Worm (Caenorhabditis elegans) whole organism, L1 larva: Measurements from ENCODE around the gene bcl-7.
A peak's percentile ranks its signal among the peaks of the same experiment; 100 is the strongest.

Source experiments
- C16A3.4 ChIP-seq: fragments of 150-350 bp; optimal IDR thresholded peaks from 2 replicates; lab custom pipeline; 2014; ENCODE audit warnings: missing biosample characterization, missing genetic modification characterization
- C34B4.2 ChIP-seq: sonication (generic microtip); optimal IDR thresholded peaks from 2 replicates; lab custom pipeline; 2017; ENCODE audit warnings: mild to moderate bottlenecking, missing genetic modification characterization, missing compliant biosample characterization
- F16B12.6 ChIP-seq: fragments of 150-350 bp; optimal IDR thresholded peaks from 2 replicates; lab custom pipeline; 2014; ENCODE audit warnings: missing biosample characterization, missing genetic modification characterization
- Y116A8C.19 ChIP-seq: sonication (generic microtip); optimal IDR thresholded peaks from 2 replicates; lab custom pipeline; 2016; ENCODE audit warnings: missing compliant biosample characterization, missing genetic modification characterization, borderline replicate concordance
- aha-1 ChIP-seq: fragments of 150-350 bp; optimal IDR thresholded peaks from 2 replicates; lab custom pipeline; 2014; ENCODE audit warnings: missing biosample characterization, missing genetic modification characterization
- alr-1 ChIP-seq: fragments of 200-800 bp; sonication (Bioruptor generic); optimal IDR thresholded peaks from 2 replicates; lab custom pipeline; 2018; ENCODE audit warnings: borderline replicate concordance, mild to moderate bottlenecking, missing genetic modification characterization, missing compliant biosample characterization
- aly-2 ChIP-seq: fragments of 150-350 bp; optimal IDR thresholded peaks from 2 replicates; lab custom pipeline; 2014; ENCODE audit warnings: missing biosample characterization, missing genetic modification characterization
- ceh-8 ChIP-seq: fragments of 200-800 bp; sonication (Bioruptor generic); optimal IDR thresholded peaks from 2 replicates; lab custom pipeline; 2018; ENCODE audit warnings: mild to moderate bottlenecking, missing genetic modification characterization, moderate library complexity, missing compliant biosample characterization
- ceh-88 ChIP-seq: fragments of 200-800 bp; sonication (Bioruptor generic); IDR thresholded peaks from 2 replicates; pipeline ENCODE4 v1.3.6; 2022; ENCODE audit warnings: missing genetic modification characterization, missing compliant biosample characterization
- efl-1 ChIP-seq, 4 experiments: fragments of 150-350 bp; optimal IDR thresholded peaks in 3 of 4; peaks in 1 of 4; 1 replicate in 1 of 4; 2 replicates in 3 of 4; lab custom pipeline; 2014; ENCODE audit warnings: missing biosample characterization in 2 of 4, missing genetic modification characterization in 2 of 4, missing genetic modification reagents in 2 of 4
- egl-27 ChIP-seq, 2 experiments: fragments of 150-350 bp in 1 of 2; sonication (generic microtip); optimal IDR thresholded peaks; 3 replicates each; lab custom pipeline; 2017 to 2018; ENCODE audit warnings: missing biosample characterization in 2 of 2, missing genetic modification characterization in 2 of 2, missing genetic modification reagents in 2 of 2
- elt-2 ChIP-seq: sonication (generic microtip); optimal IDR thresholded peaks from 2 replicates; lab custom pipeline; 2016; ENCODE audit warnings: missing genetic modification characterization, mild to moderate bottlenecking, inconsistent platforms, missing compliant biosample characterization, missing genetic modification reagents
- ets-5 ChIP-seq: fragments of 200-800 bp; sonication (Bioruptor generic); IDR thresholded peaks from 2 replicates; pipeline ENCODE4 v1.3.6; 2022; ENCODE audit warnings: missing genetic modification characterization, missing compliant biosample characterization
- fkh-8 ChIP-seq: sonication (generic microtip); optimal IDR thresholded peaks from 2 replicates; lab custom pipeline; 2016; ENCODE audit warnings: mild to moderate bottlenecking, missing genetic modification characterization, missing compliant biosample characterization
- fos-1 ChIP-seq: fragments of 150-350 bp; optimal IDR thresholded peaks from 2 replicates; lab custom pipeline; 2014; ENCODE audit warnings: missing biosample characterization, missing genetic modification characterization
- grh-1 ChIP-seq: fragments of 200-800 bp; sonication (Bioruptor generic); IDR thresholded peaks from 2 replicates; pipeline ENCODE4 v1.3.6; 2022; ENCODE audit warnings: missing genetic modification reagents, missing genetic modification characterization, missing compliant biosample characterization
- hlh-17 ChIP-seq: fragments of 200-800 bp; sonication (Bioruptor generic); optimal IDR thresholded peaks from 2 replicates; lab custom pipeline; 2018; ENCODE audit warnings: missing genetic modification characterization, mild to moderate bottlenecking, missing compliant biosample characterization, moderate library complexity, borderline replicate concordance
- hlh-4 ChIP-seq: sonication (generic microtip); optimal IDR thresholded peaks from 2 replicates; lab custom pipeline; 2016; ENCODE audit warnings: mild to moderate bottlenecking, missing genetic modification characterization, missing compliant biosample characterization
- hpl-2 ChIP-seq: fragments of 150-350 bp; optimal IDR thresholded peaks from 2 replicates; lab custom pipeline; 2014; ENCODE audit warnings: missing biosample characterization, missing genetic modification reagents, missing genetic modification characterization
- isw-1 ChIP-seq: fragments of 200-800 bp; sonication (Bioruptor generic); IDR thresholded peaks from 2 replicates; pipeline ENCODE4 v1.3.6; 2022; ENCODE audit warnings: missing genetic modification characterization, missing compliant biosample characterization
- jun-1 ChIP-seq: fragments of 150-350 bp; optimal IDR thresholded peaks from 2 replicates; lab custom pipeline; 2014; ENCODE audit warnings: missing biosample characterization, missing genetic modification reagents, missing genetic modification characterization
- lin-14 ChIP-seq: fragments of 200-800 bp; sonication (Bioruptor generic); optimal IDR thresholded peaks from 2 replicates; lab custom pipeline; 2018; ENCODE audit warnings: mild to moderate bottlenecking, missing genetic modification characterization, moderate library complexity, missing compliant biosample characterization
- lin-15B ChIP-seq: fragments of 150-350 bp; sonication (generic microtip); optimal IDR thresholded peaks from 3 replicates; lab custom pipeline; 2014; ENCODE audit warnings: missing biosample characterization, missing genetic modification characterization
- lin-35 ChIP-seq, 2 experiments: fragments of 150-350 bp; optimal IDR thresholded peaks; 2 replicates each; lab custom pipeline; 2014; ENCODE audit warnings: missing biosample characterization in 2 of 2, missing genetic modification characterization in 2 of 2, missing genetic modification reagents in 2 of 2
- mep-1 ChIP-seq: fragments of 150-350 bp; optimal IDR thresholded peaks from 2 replicates; lab custom pipeline; 2014; ENCODE audit warnings: missing biosample characterization, missing genetic modification characterization
- nhr-12 ChIP-seq: sonication (generic microtip); optimal IDR thresholded peaks from 2 replicates; lab custom pipeline; 2017; ENCODE audit warnings: missing biosample characterization, missing genetic modification characterization
- nhr-28 ChIP-seq: fragments of 150-350 bp; optimal IDR thresholded peaks from 2 replicates; lab custom pipeline; 2014; ENCODE audit warnings: missing biosample characterization, missing genetic modification characterization
- nhr-47 ChIP-seq: sonication (generic microtip); optimal IDR thresholded peaks from 2 replicates; lab custom pipeline; 2016; ENCODE audit warnings: mild to moderate bottlenecking, missing genetic modification characterization, moderate library complexity, missing compliant biosample characterization
- nhr-71 ChIP-seq: sonication (generic microtip); optimal IDR thresholded peaks from 2 replicates; lab custom pipeline; 2016; ENCODE audit warnings: mild to moderate bottlenecking, missing genetic modification characterization, moderate library complexity, missing compliant biosample characterization
- nhr-84 ChIP-seq: sonication (generic microtip); optimal IDR thresholded peaks from 2 replicates; lab custom pipeline; 2017; ENCODE audit warnings: missing biosample characterization, missing genetic modification characterization
- nhr-85 ChIP-seq: sonication (generic microtip); peaks from one replicate; lab custom pipeline; 2016; ENCODE audit warnings: missing genetic modification characterization, inconsistent platforms, missing compliant biosample characterization
- pag-3 ChIP-seq: sonication (generic microtip); optimal IDR thresholded peaks from 2 replicates; lab custom pipeline; 2017; ENCODE audit warnings: missing genetic modification characterization, mild to moderate bottlenecking, missing compliant biosample characterization, antibody characterized with exemption, borderline replicate concordance; ENCODE audit not compliant: insufficient read depth
- pax-3 ChIP-seq: fragments of 200-800 bp; sonication (Bioruptor generic); optimal IDR thresholded peaks from 2 replicates; lab custom pipeline; 2018; ENCODE audit warnings: mild to moderate bottlenecking, missing genetic modification characterization, moderate library complexity, missing compliant biosample characterization
- skn-1 ChIP-seq: fragments of 150-350 bp; optimal IDR thresholded peaks from 2 replicates; lab custom pipeline; 2014; ENCODE audit warnings: missing biosample characterization, missing genetic modification characterization
- snpc-4 ChIP-seq: fragments of 150-350 bp; optimal IDR thresholded peaks from 2 replicates; lab custom pipeline; 2014; ENCODE audit warnings: missing biosample characterization, missing genetic modification characterization
- snu-23 ChIP-seq: sonication (generic microtip); optimal IDR thresholded peaks from 2 replicates; lab custom pipeline; 2016; ENCODE audit warnings: missing genetic modification characterization, missing compliant biosample characterization
- sox-4 ChIP-seq: sonication (generic microtip); optimal IDR thresholded peaks from 2 replicates; lab custom pipeline; 2016; ENCODE audit warnings: missing genetic modification characterization, missing compliant biosample characterization
- sptf-1 ChIP-seq: fragments of 150-350 bp; optimal IDR thresholded peaks from 2 replicates; lab custom pipeline; 2014; ENCODE audit warnings: missing biosample characterization, missing genetic modification characterization
- sup-37 ChIP-seq: fragments of 200-800 bp; sonication (Bioruptor generic); optimal IDR thresholded peaks from 2 replicates; lab custom pipeline; 2018; ENCODE audit warnings: mild to moderate bottlenecking, missing genetic modification characterization, missing compliant biosample characterization
- tbx-2 ChIP-seq: sonication (generic microtip); optimal IDR thresholded peaks from 2 replicates; lab custom pipeline; 2016; ENCODE audit warnings: missing genetic modification characterization, missing compliant biosample characterization
- unc-130 ChIP-seq: fragments of 150-350 bp; optimal IDR thresholded peaks from 2 replicates; lab custom pipeline; 2017; ENCODE audit warnings: missing biosample characterization, missing genetic modification characterization, inconsistent platforms
- unc-30 ChIP-seq: sonication (generic microtip); optimal IDR thresholded peaks from 2 replicates; lab custom pipeline; 2017; ENCODE audit warnings: missing biosample characterization, missing genetic modification characterization
- unc-62 ChIP-seq: fragments of 150-350 bp; optimal IDR thresholded peaks from 2 replicates; lab custom pipeline; 2014; ENCODE audit warnings: missing biosample characterization, missing genetic modification reagents, missing genetic modification characterization
- unc-98 ChIP-seq: fragments of 200-800 bp; sonication (Bioruptor generic); IDR thresholded peaks from 2 replicates; pipeline ENCODE4 v1.3.6; 2022; ENCODE audit warnings: missing genetic modification characterization, missing compliant biosample characterization
- vab-15 ChIP-seq: sonication (generic microtip); optimal IDR thresholded peaks from 2 replicates; lab custom pipeline; 2017; ENCODE audit warnings: missing genotype, mild to moderate bottlenecking, missing genetic modification characterization, missing compliant biosample characterization
- xbp-1 ChIP-seq: sonication (generic microtip); optimal IDR thresholded peaks from 2 replicates; lab custom pipeline; 2016; ENCODE audit warnings: missing genetic modification characterization, missing compliant biosample characterization
- zag-1 ChIP-seq: fragments of 150-350 bp; optimal IDR thresholded peaks from 2 replicates; lab custom pipeline; 2014; ENCODE audit warnings: missing biosample characterization, missing genetic modification characterization
- zip-4 ChIP-seq: fragments of 200-800 bp; sonication (Bioruptor generic); optimal IDR thresholded peaks from 2 replicates; lab custom pipeline; 2018; ENCODE audit warnings: mild to moderate bottlenecking, missing genetic modification characterization, moderate library complexity, missing compliant biosample characterization
- ztf-11 ChIP-seq, 2 experiments: sonication (generic microtip); optimal IDR thresholded peaks; 2 replicates each; lab custom pipeline; 2016 to 2017; ENCODE audit warnings: missing genetic modification characterization in 2 of 2, missing biosample characterization in 1 of 2, missing compliant biosample characterization in 1 of 2

Gene bcl-7

ce11 chrIII:5945865-5946264 is 20.0 kb downstream of the bcl-7 start, which contains the start of gene F25B5.5:
Gene F25B5.5, minus strand, starts transcription at chrIII:5946124.
- no peak for TF ChIP-seq sox-4
- no peak for TF ChIP-seq efl-1 (optimal IDR thresholded peaks at IDR 0.05; lab: Kevin White, UChicago)
- TF ChIP-seq efl-1 (GFP tag; optimal IDR thresholded peaks at IDR 0.05 in 1 of 2; lab: Kevin White, UChicago): peak in 1 of 2 experiments; percentile 23

ce11 chrIII:5948162-5948933 is 22.5 kb downstream of the bcl-7 start, which contains the start of the genes F25B5.6 and F25B5.3:
Gene F25B5.6, minus strand, starts transcription at chrIII:5948733.
Gene F25B5.3, plus strand, starts transcription at chrIII:5948883.
- TF ChIP-seq lin-14 (GFP tag; lab: Kevin White, UChicago) (peak; percentile 51), pax-3 (tag; lab: Kevin White, UChicago) (no peak), zip-4 (GFP tag; lab: Kevin White, UChicago) (no peak), mep-1 (peak; percentile 61), unc-62 (no peak), nhr-12 (tag; lab: Kevin White, UChicago) (no peak), xbp-1 (tag; lab: Kevin White, UChicago) (peak; percentile 3), ceh-88 (no peak), ets-5 (GFP tag; lab: Robert Waterston, UW) (no peak), snu-23 (GFP tag; lab: Kevin White, UChicago) (peak; percentile 58), aly-2 (tag; lab: Kevin White, UChicago) (no peak), isw-1 (no peak), sox-4 (no peak), elt-2 (tag; lab: Kevin White, UChicago) (no peak), lin-35 (GFP tag; optimal IDR thresholded peaks at IDR 0.05; lab: Kevin White, UChicago) (peak; percentile 8 to 53), nhr-47 (tag; lab: Kevin White, UChicago) (no peak), C34B4.2 (tag; lab: Kevin White, UChicago) (no peak), snpc-4 (tag; lab: Kevin White, UChicago) (peak; percentile 7), ztf-11 (tag; optimal IDR thresholded peaks at IDR 0.05; lab: Kevin White, UChicago) (no peak), alr-1 (tag; lab: Kevin White, UChicago) (no peak), lin-15B (tag; lab: Kevin White, UChicago) (no peak), nhr-28 (tag; lab: Kevin White, UChicago) (no peak), F16B12.6 (tag; lab: Kevin White, UChicago) (peak; percentile 83), fkh-8 (tag; lab: Kevin White, UChicago) (peak; percentile 37), unc-98 (no peak), sptf-1 (tag; lab: Kevin White, UChicago) (no peak), pag-3 (tag; lab: Kevin White, UChicago) (no peak), nhr-85 (tag; lab: Kevin White, UChicago) (peak; percentile 79), hlh-17 (GFP tag; lab: Kevin White, UChicago) (no peak), hlh-4 (no peak), unc-30 (no peak), hpl-2 (GFP tag; lab: Kevin White, UChicago) (no peak), unc-130 (tag; lab: Kevin White, UChicago) (peak; percentile 2), ceh-8 (GFP tag; lab: Kevin White, UChicago) (no peak), tbx-2 (tag; lab: Kevin White, UChicago) (no peak), jun-1 (no peak), zag-1 (no peak), grh-1 (GFP tag; lab: Robert Waterston, UW) (no peak), C16A3.4 (tag; lab: Kevin White, UChicago) (peak; percentile 38), nhr-71 (tag; lab: Kevin White, UChicago) (peak; percentile 57), Y116A8C.19 (tag; lab: Kevin White, UChicago) (no peak), fos-1 (no peak), aha-1 (tag; lab: Kevin White, UChicago) (no peak), sup-37 (GFP tag; lab: Kevin White, UChicago) (no peak), nhr-84 (tag; lab: Kevin White, UChicago) (no peak), egl-27 (tag; optimal IDR thresholded peaks at IDR 0.05; lab: Kevin White, UChicago) (no peak), vab-15 (tag; lab: Kevin White, UChicago) (no peak), skn-1 (tag; lab: Kevin White, UChicago) (peak; percentile 53)
